Worm (Caenorhabditis elegans): ENCODE results near the gene C15H11.11.

DNA sequence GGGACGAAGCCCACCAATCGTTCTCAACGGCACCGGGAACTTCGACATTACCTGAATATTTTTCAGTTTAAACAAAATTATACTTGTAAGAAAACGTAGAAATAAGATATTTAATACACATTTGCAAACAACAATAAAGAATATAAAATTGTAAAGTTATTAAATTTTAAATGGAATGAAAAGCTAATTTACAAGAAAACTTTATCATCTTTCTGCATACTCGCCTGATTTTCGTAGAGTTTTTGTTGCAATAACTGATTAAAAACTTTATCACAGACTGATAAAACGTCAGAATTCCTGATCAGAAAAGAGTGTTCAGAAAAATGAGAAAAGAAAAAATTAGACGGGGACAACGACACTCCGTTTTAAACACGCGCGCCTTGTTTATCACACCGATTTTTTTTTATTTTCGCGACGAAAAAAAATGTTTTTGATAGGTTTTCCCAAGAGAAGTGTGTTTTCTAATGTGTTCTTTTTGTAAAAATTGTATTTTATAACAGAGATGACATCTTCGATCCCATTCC, 32.0 kb downstream of the C15H11.11 start, which contains the start of the genes dlat-1 and fntb-1:
- TF ChIP-seq K02D7.2 (tag; optimal IDR thresholded peaks at IDR 0.05) (no peak), eyg-1 (tag; optimal IDR thresholded peaks at IDR 0.05) (no peak), ama-1 (optimal IDR thresholded peaks at IDR 0.05) (no peak), ztf-16 (tag; optimal IDR thresholded peaks at IDR 0.05) (no peak), ref-2 (tag; optimal IDR thresholded peaks at IDR 0.05) (no peak), madf-2 (tag; optimal IDR thresholded peaks at IDR 0.05) (no peak), dmd-4 (tag; optimal IDR thresholded peaks at IDR 0.05; ENCODE audit: borderline replicate concordance) (no peak)

Measured in whole organism, late embryonic.